Fruit fly (Drosophila melanogaster) whole organism, wandering third instar larva: Measurements from ENCODE around the gene fln.

ENCODE experiments used
- CG9705 ChIP-seq: fragments of 200-800 bp; sonication (Bioruptor generic); optimal IDR thresholded peaks from 2 replicates; lab custom pipeline; 2018; ENCODE audit warnings: missing biosample characterization, mild to moderate bottlenecking, missing genetic modification characterization
- CrebA ChIP-seq: fragments of 200-800 bp; sonication (Bioruptor generic); optimal IDR thresholded peaks from 2 replicates; lab custom pipeline; 2016; ENCODE audit warnings: missing biosample characterization, mild to moderate bottlenecking, missing genetic modification characterization, borderline replicate concordance
- Dfd ChIP-seq: fragments of >200 bp; optimal IDR thresholded peaks from 2 replicates; lab custom pipeline; 2017; ENCODE audit warnings: missing biosample characterization, missing genetic modification characterization
- Dif ChIP-seq: fragments of 200-275, 200-300 bp; sonication (Bioruptor generic); optimal IDR thresholded peaks from 2 replicates; lab custom pipeline; 2018; ENCODE audit warnings: missing biosample characterization, missing genetic modification characterization; ENCODE audit not compliant: partially characterized antibody
- HLH106 ChIP-seq: fragments of 200-800 bp; optimal IDR thresholded peaks from 3 replicates; lab custom pipeline; 2019; ENCODE audit warnings: missing biosample characterization, mild to moderate bottlenecking, missing genetic modification characterization, moderate library complexity
- Hnf4 ChIP-seq: fragments of 200-800 bp; sonication (Bioruptor generic); optimal IDR thresholded peaks from 2 replicates; lab custom pipeline; 2016; ENCODE audit warnings: missing biosample characterization, mild to moderate bottlenecking, missing genetic modification characterization
- Hr78 ChIP-seq: fragments of >200 bp; optimal IDR thresholded peaks from 2 replicates; lab custom pipeline; 2017; ENCODE audit warnings: missing biosample characterization, missing genetic modification characterization
- Hr83 ChIP-seq: fragments of 200-300 bp; sonication (Bioruptor generic); optimal IDR thresholded peaks from 2 replicates; lab custom pipeline; 2016; ENCODE audit warnings: missing biosample characterization, mild to moderate bottlenecking, missing genetic modification characterization, moderate library complexity; ENCODE audit not compliant: poor library complexity, severe bottlenecking
- Jra ChIP-seq: sonication (Bioruptor generic); optimal IDR thresholded peaks from 2 replicates; lab custom pipeline; 2016; ENCODE audit warnings: missing biosample characterization, missing genetic modification characterization
- Myc ChIP-seq: fragments of >200 bp; optimal IDR thresholded peaks from 2 replicates; lab custom pipeline; 2017
- Rel ChIP-seq, 2 experiments: fragments of 200-800 bp; sonication (Bioruptor generic) in 1 of 2; optimal IDR thresholded peaks; 2 replicates in 1 of 2; 3 replicates in 1 of 2; lab custom pipeline; 2016 to 2019; ENCODE audit warnings: mild to moderate bottlenecking in 2 of 2, missing biosample characterization in 2 of 2, missing genetic modification characterization in 2 of 2, moderate library complexity in 1 of 2
- Vsx2 ChIP-seq: fragments of 200-300, 225-300 bp; sonication (Bioruptor generic); optimal IDR thresholded peaks from 2 replicates; lab custom pipeline; 2018; ENCODE audit warnings: missing biosample characterization, missing genetic modification characterization; ENCODE audit not compliant: partially characterized antibody
- brk ChIP-seq: fragments of 200-800 bp; sonication (Bioruptor generic); optimal IDR thresholded peaks from 2 replicates; lab custom pipeline; 2016; ENCODE audit warnings: missing biosample characterization, mild to moderate bottlenecking, missing genetic modification characterization
- dl ChIP-seq, 2 experiments: fragments of 175-275, 200-275 bp in 1 of 2; fragments of 200-275 bp in 1 of 2; sonication (Bioruptor generic); optimal IDR thresholded peaks; lab custom pipeline; 2018; ENCODE audit warnings: mild to moderate bottlenecking in 2 of 2, missing biosample characterization in 2 of 2, missing genetic modification characterization in 2 of 2, moderate library complexity in 2 of 2; ENCODE audit not compliant: partially characterized antibody in 2 of 2, insufficient read depth in 1 of 2
- dmrt93B ChIP-seq: fragments of 200-800 bp; sonication (Bioruptor generic); optimal IDR thresholded peaks from 2 replicates; lab custom pipeline; 2018; ENCODE audit warnings: missing biosample characterization, mild to moderate bottlenecking, missing genetic modification characterization
- dsf ChIP-seq: sonication (Bioruptor generic); optimal IDR thresholded peaks from 2 replicates; lab custom pipeline; 2016; ENCODE audit warnings: missing biosample characterization, missing genetic modification characterization, borderline replicate concordance
- fru ChIP-seq: fragments of 200-800 bp; sonication (Bioruptor generic); optimal IDR thresholded peaks from 3 replicates; lab custom pipeline; 2016; ENCODE audit warnings: missing biosample characterization, mild to moderate bottlenecking, missing genetic modification characterization
- jim ChIP-seq: fragments of 175-275, 200-325 bp; sonication (Bioruptor generic); optimal IDR thresholded peaks from 2 replicates; lab custom pipeline; 2016; ENCODE audit warnings: missing biosample characterization, mild to moderate bottlenecking, missing genetic modification characterization
- pan ChIP-seq: fragments of >200 bp; optimal IDR thresholded peaks from 2 replicates; lab custom pipeline; 2017
- rgr ChIP-seq: fragments of 200-800 bp; sonication (Bioruptor generic); optimal IDR thresholded peaks from 3 replicates; lab custom pipeline; 2016; ENCODE audit warnings: missing biosample characterization, mild to moderate bottlenecking, missing genetic modification characterization
- sv ChIP-seq: fragments of 200-800 bp; sonication (Bioruptor generic); optimal IDR thresholded peaks from 3 replicates; lab custom pipeline; 2016; ENCODE audit warnings: missing biosample characterization, missing genetic modification characterization
- tai ChIP-seq: sonication (Bioruptor generic); optimal IDR thresholded peaks from 2 replicates; lab custom pipeline; 2016; ENCODE audit warnings: missing biosample characterization, missing genetic modification characterization
- usp ChIP-seq: fragments of >200 bp; optimal IDR thresholded peaks from 2 replicates; lab custom pipeline; 2017; ENCODE audit warnings: missing biosample characterization, missing genetic modification characterization
- woc ChIP-seq: sonication (Bioruptor generic); optimal IDR thresholded peaks from 2 replicates; lab custom pipeline; 2016; ENCODE audit warnings: missing biosample characterization, mild to moderate bottlenecking, missing genetic modification characterization

Gene fln

DNA sequence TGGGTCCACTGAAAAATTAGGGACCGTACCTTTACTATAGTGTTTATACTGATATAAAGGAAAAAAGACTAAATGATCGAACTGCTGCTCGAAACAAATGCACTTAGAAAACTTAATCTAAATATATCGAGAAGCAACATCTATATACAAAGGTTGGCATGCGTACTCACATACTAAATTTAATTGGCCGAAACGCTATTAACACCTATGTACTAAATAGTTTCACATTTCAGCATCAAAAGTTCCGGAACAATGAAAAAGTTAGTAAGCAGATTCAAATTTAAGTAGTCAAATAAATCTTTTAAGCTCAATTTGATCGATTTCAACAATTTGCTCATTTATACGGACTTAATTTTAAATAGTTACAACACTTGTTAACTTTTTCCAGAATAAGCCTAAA lies at the start of gene fln:
Gene fln, minus strand, starts transcription at position 101 of the 400 bp plus-strand sequence.
- TF ChIP-seq dmrt93B (GFP tag; lab: Kevin White, UChicago) (no peak), Hr78 (GFP tag; lab: Kevin White, UChicago) (no peak), Myc (lab: Kevin White, UChicago) (no peak), Rel (GFP tag; optimal IDR thresholded peaks at IDR 0.05; lab: Kevin White, UChicago) (no peak), Rel (tag; optimal IDR thresholded peaks at IDR 0.05; lab: Kevin White, UChicago) (no peak)

DNA sequence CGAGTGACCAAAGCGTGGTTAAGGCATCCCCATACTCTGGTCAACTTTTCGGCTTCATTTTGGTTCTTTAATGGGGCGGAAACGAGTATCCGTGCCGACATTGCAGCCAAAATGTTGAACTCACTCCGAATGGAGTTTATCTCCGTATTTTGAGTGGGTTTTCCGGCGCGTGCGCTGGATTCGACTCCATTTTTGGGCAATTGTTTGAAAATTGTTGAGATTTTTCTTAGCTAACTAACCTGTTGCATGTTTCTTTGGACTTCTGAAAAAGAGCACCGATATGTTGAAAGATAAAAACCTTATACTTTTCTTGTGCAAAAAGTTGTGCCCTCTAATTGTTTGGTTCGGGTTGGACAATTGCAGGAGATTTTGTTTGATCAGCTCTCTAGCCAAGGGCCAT lies 45.6 kb upstream of the fln start:
- peak; percentile 6 for TF ChIP-seq Vsx2 (GFP tag; lab: Kevin White, UChicago)
- no peak for TF ChIP-seq dmrt93B (GFP tag; lab: Kevin White, UChicago)

DNA sequence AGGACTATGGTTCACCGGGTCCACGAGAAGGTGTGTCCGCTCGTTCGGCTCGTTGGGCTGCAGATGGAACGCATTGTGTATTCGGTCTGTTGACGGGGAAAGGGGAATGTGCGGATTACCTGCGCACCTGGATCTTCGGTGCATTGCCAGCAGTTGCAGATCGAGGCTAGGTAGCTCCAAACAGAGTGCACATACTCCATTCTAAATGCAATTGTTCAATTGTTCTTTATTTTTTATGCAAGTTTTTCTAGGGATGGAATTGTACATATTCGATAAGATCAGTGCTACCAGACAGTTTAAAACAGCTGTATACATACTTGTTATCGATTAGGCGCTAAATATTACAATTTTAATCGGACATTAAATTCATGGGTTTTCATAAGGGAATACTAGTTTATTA lies 37.7 kb upstream of the fln start, which contains the start of gene Lamtor1:
Gene Lamtor1, minus strand, starts transcription at position 268 of the 400 bp plus-strand sequence.
- TF ChIP-seq fru (GFP tag; lab: Kevin White, UChicago) (no peak), pan (lab: Kevin White, UChicago) (no peak), jim (GFP tag; lab: Kevin White, UChicago) (no peak), Dif (GFP tag; lab: Kevin White, UChicago) (no peak), Myc (lab: Kevin White, UChicago) (no peak), Jra (GFP tag; lab: Kevin White, UChicago) (no peak), brk (GFP tag; lab: Kevin White, UChicago) (no peak), Dfd (no peak), dsf (no peak), woc (GFP tag; lab: Kevin White, UChicago) (no peak), CG9705 (GFP tag; lab: Kevin White, UChicago) (no peak), dl (GFP tag; optimal IDR thresholded peaks at IDR 0.05; lab: Kevin White, UChicago; ENCODE audit: insufficient read depth in 1 of 2, partially characterized antibody in 2 of 2) (no peak), sv (GFP tag; lab: Kevin White, UChicago) (no peak), Hr83 (GFP tag; lab: Kevin White, UChicago) (no peak), usp (GFP tag; lab: Kevin White, UChicago) (no peak), HLH106 (tag; lab: Kevin White, UChicago) (no peak), Rel (GFP tag; optimal IDR thresholded peaks at IDR 0.05; lab: Kevin White, UChicago) (no peak), Rel (tag; optimal IDR thresholded peaks at IDR 0.05; lab: Kevin White, UChicago) (no peak), rgr (GFP tag; lab: Kevin White, UChicago) (no peak)

DNA sequence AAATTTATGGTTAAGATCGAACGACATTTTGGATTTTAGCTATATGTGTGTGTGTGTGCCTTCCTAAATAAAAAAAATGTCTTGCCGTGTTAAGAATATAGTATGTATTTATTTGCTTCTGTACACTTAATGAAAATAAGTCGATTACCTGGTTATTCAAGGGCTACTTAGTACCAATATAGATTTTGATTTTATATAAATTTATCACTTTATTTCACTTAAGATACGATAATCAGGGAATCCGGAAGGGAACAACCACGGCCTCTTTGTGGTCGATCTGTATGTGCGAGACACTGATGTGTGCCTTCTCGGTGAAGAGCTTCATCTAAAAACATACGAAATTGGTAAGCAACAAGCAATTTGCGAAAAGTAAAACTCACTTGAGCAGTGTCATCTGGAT lies 36.7 kb upstream of the fln start, which contains the start of gene CG14183:
Gene CG14183, minus strand, starts transcription at position 101 of the 400 bp plus-strand sequence.
- TF ChIP-seq HLH106 (tag; lab: Kevin White, UChicago) (no peak), Hr83 (GFP tag; lab: Kevin White, UChicago) (no peak), Jra (GFP tag; lab: Kevin White, UChicago) (no peak), woc (GFP tag; lab: Kevin White, UChicago) (no peak), rgr (GFP tag; lab: Kevin White, UChicago) (no peak), brk (GFP tag; lab: Kevin White, UChicago) (no peak), Vsx2 (GFP tag; lab: Kevin White, UChicago) (no peak), dmrt93B (GFP tag; lab: Kevin White, UChicago) (no peak), Rel (GFP tag; optimal IDR thresholded peaks at IDR 0.05; lab: Kevin White, UChicago) (no peak), Rel (tag; optimal IDR thresholded peaks at IDR 0.05; lab: Kevin White, UChicago) (no peak), dsf (no peak)
- TF ChIP-seq, all 38 proteins: peak for 0

DNA sequence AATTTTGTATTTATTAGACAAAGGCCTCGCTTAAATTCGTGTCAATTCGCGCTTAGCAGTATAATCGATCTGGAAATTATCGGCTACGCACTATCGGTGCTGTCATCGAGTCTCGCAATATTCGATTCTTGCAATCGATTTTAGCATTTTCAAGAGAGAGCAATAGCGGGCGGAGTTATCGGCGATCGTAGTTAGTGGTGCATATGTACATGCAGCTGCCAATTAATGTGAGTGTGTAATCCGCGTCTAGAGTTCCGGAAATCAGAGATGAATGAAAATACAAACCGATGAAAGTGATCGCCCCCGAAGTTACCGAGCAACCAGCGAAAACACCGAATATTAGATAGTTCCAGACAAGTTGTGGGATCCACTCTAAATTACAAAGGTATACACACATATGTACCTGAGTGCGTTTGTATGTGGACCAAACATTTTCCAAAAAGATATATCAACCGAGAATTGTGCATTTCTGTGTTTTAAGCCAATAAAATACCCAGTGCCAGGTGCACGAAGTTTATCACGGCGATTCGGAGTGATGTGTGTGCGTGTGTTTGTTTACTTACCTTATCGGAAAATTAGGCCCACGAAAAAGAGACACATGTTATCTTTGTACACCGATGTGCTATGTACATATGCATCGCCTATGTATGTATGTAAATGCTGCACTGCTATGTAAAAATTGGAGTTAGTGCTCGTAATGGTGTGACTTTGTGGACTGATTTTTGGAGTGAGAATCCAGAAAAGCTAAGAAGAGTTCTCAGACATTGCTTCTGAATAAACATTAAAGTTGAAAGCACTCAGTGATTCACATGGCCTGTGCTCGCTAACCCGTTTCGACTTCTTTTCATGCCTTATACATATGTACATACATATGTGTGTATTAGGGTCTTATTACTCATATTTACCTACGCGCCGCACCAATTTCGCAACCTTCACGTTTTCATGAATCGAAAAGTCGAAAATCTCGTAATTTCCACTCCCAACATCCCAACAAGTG lies 15.5 kb upstream of the fln start:
- no peak for TF ChIP-seq CrebA (GFP tag; lab: Kevin White, UChicago)
- TF ChIP-seq Vsx2 (GFP tag; lab: Kevin White, UChicago), result no peak
- no peak for TF ChIP-seq Hnf4 (GFP tag; lab: Kevin White, UChicago)
- TF ChIP-seq Rel (GFP tag; optimal IDR thresholded peaks at IDR 0.05; lab: Kevin White, UChicago), result no peak
- TF ChIP-seq Rel (tag; optimal IDR thresholded peaks at IDR 0.05; lab: Kevin White, UChicago), result peak; percentile 77
- TF ChIP-seq sv (GFP tag; lab: Kevin White, UChicago), result no peak
- TF ChIP-seq tai (GFP tag; lab: Kevin White, UChicago), result peak; percentile 34
- no peak for TF ChIP-seq pan (lab: Kevin White, UChicago)
- no peak for TF ChIP-seq Myc (lab: Kevin White, UChicago)
